Worm (Caenorhabditis elegans) whole organism, L4 larva: ENCODE measurements around the gene lag-1.
A peak's percentile ranks its signal among the peaks of the same experiment; 100 is the strongest.

ENCODE experiments used
- D1046.2 ChIP-seq: fragments of 200-800 bp; sonication (Bioruptor generic); IDR thresholded peaks from 2 replicates; pipeline ENCODE4 v1.3.6; 2022; ENCODE audit warnings: missing genetic modification characterization, missing compliant biosample characterization
- T20F7.1 ChIP-seq: fragments of 200-800 bp; sonication (Bioruptor generic); optimal IDR thresholded peaks from 2 replicates; lab custom pipeline; 2018; ENCODE audit warnings: mild to moderate bottlenecking, missing genetic modification characterization, missing compliant biosample characterization
- nhr-11 ChIP-seq: fragments of 150-350 bp; optimal IDR thresholded peaks from 2 replicates; lab custom pipeline; 2014; ENCODE audit warnings: missing biosample characterization, missing genetic modification characterization
- zfp-3 ChIP-seq: fragments of 200-800 bp; sonication (Bioruptor generic); conservative IDR thresholded peaks from 2 replicates; pipeline ENCODE4 v1.3.6; 2022; ENCODE audit warnings: missing genetic modification reagents, missing genetic modification characterization, missing compliant biosample characterization
- zip-11 ChIP-seq: fragments of 200-800 bp; sonication (Bioruptor generic); IDR thresholded peaks from 2 replicates; pipeline ENCODE4 v1.3.6; 2022; ENCODE audit warnings: missing genetic modification characterization, missing compliant biosample characterization

Gene lag-1

DNA sequence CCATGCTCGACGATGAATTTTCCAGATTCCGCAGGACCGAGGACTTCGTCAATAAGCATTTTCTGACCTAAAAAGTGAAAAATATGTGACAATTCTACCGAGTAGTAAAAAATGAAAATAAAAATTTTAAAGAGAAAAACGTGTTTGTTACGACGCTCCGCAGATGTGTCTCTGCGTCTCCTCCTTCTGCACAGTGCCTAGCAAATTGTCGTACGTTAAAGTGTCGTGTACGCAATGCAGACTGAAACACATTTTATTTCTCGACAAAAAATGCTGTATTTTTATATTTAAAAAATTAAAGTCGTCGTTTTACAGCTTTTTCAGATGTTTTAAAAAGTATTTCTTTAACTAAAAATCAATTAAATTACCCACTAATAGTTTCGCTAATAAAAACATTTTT is 61.6 kb downstream of the lag-1 start, which contains the start of gene C11D2.4 (continued):
- TF ChIP-seq zfp-3 (GFP tag; lab: Robert Waterston, UW) (no peak), nhr-11 (tag; lab: Kevin White, UChicago) (no peak), zip-11 (GFP tag; lab: Robert Waterston, UW) (no peak), T20F7.1 (GFP tag; lab: Kevin White, UChicago) (peak; percentile 60)
- TF ChIP-seq, all 104 proteins: peak for 7

DNA sequence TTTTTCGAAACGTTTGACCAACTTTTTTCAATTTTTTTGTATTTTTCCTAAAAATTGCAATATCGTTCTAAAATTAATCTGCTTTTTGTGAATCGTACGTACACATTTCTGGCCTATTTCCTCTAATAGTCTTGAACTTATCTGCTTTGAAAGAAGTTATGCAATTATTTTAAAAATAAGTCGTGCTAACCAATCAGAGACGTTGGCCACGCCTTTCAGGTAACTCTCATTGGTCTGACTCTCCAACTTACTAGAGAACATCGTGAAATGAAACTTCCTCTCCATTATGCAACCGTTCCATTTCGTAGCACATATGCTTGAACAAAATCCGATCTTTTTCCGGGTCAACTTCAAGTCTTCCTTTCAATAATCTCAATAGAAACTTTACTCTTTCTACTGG is 64.4 kb downstream of the lag-1 start:
- TF ChIP-seq D1046.2: no peak
